Fruit fly (Drosophila melanogaster): ENCODE results near the gene CG11563.
A peak's percentile ranks its signal among the peaks of the same experiment; 100 is the strongest.

The CG11563 gene

dm6 chr3R:31688671-31689642, 47.9 kb upstream of the CG11563 start (continued):
- TF ChIP-seq prd (optimal IDR thresholded peaks at IDR 0.05) (no peak), prd (GFP tag; IDR thresholded peaks at IDR 0.05) (no peak), fru (optimal IDR thresholded peaks at IDR 0.05) (no peak), CG10462 (GFP tag; optimal IDR thresholded peaks at IDR 0.05) (no peak), D (optimal IDR thresholded peaks at IDR 0.05) (peak; percentile 2), D (GFP tag; optimal IDR thresholded peaks at IDR 0.05) (no peak), CG16815 (GFP tag; optimal IDR thresholded peaks at IDR 0.05) (no peak), CG17361 (GFP tag; IDR thresholded peaks at IDR 0.05) (0 out of 3 replicates have a peak, but pooled peaks have one; percentile 29), CG2199 (GFP tag; IDR thresholded peaks at IDR 0.05) (no peak), CG18619 (GFP tag; optimal IDR thresholded peaks at IDR 0.05) (no peak), Antp (GFP tag; optimal IDR thresholded peaks at IDR 0.05) (no peak), Doc3 (GFP tag; IDR thresholded peaks at IDR 0.05; ENCODE audit: partially characterized antibody) (no peak), knrl (GFP tag; IDR thresholded peaks at IDR 0.05; ENCODE audit: partially characterized antibody) (no peak), CG12942 (GFP tag; optimal IDR thresholded peaks at IDR 0.05) (no peak), CG13287 (GFP tag; IDR thresholded peaks at IDR 0.05; ENCODE audit: partially characterized antibody) (no peak), Mad (GFP tag; optimal IDR thresholded peaks at IDR 0.05) (no peak), nmo (GFP tag; optimal IDR thresholded peaks at IDR 0.05) (no peak), CG10654 (GFP tag; optimal IDR thresholded peaks at IDR 0.05) (no peak), CG6689 (GFP tag; IDR thresholded peaks at IDR 0.05) (no peak), Ravus (GFP tag; IDR thresholded peaks at IDR 0.05) (no peak), CG17912 (GFP tag; optimal IDR thresholded peaks at IDR 0.05) (no peak), en (GFP tag; optimal IDR thresholded peaks at IDR 0.05) (no peak), CG1832 (GFP tag; optimal IDR thresholded peaks at IDR 0.05) (no peak), vnd (GFP tag; IDR thresholded peaks at IDR 0.05; ENCODE audit: partially characterized antibody) (no peak), CG43689 (GFP tag; IDR thresholded peaks at IDR 0.05) (no peak), Dref (GFP tag; IDR thresholded peaks at IDR 0.05) (no peak), CG16779 (GFP tag; IDR thresholded peaks at IDR 0.05) (no peak), ssp (GFP tag; IDR thresholded peaks at IDR 0.05) (no peak), CG8478 (optimal IDR thresholded peaks at IDR 0.05) (no peak), shn (GFP tag; optimal IDR thresholded peaks at IDR 0.05) (no peak), jigr1 (GFP tag; IDR thresholded peaks at IDR 0.05) (no peak), scrt (GFP tag; optimal IDR thresholded peaks at IDR 0.05) (no peak), pfk (GFP tag; optimal IDR thresholded peaks at IDR 0.05) (peak; percentile 7), nerfin-1 (tag; optimal IDR thresholded peaks at IDR 0.05) (no peak), CG9876 (GFP tag; optimal IDR thresholded peaks at IDR 0.05) (no peak), CG33213 (GFP tag; optimal IDR thresholded peaks at IDR 0.05) (no peak), HLH54F (GFP tag; optimal IDR thresholded peaks at IDR 0.05) (no peak), inv (GFP tag; IDR thresholded peaks at IDR 0.05; ENCODE audit: partially characterized antibody) (no peak), croc (GFP tag; conservative IDR thresholded peaks at IDR 0.05) (no peak), CG1792 (GFP tag; optimal IDR thresholded peaks at IDR 0.05) (no peak), D19B (GFP tag; optimal IDR thresholded peaks at IDR 0.05) (no peak), dysf (GFP tag; IDR thresholded peaks at IDR 0.05) (no peak), Dad (GFP tag; optimal IDR thresholded peaks at IDR 0.05) (no peak), Hr78 (GFP tag; optimal IDR thresholded peaks at IDR 0.05) (peak in 1 of 2 experiments; percentile 71), zen (tag; optimal IDR thresholded peaks at IDR 0.05) (no peak), ATbp (GFP tag; optimal IDR thresholded peaks at IDR 0.05) (peak; percentile 18), fu2 (GFP tag; optimal IDR thresholded peaks at IDR 0.05) (no peak), ERR (GFP tag; optimal IDR thresholded peaks at IDR 0.05) (no peak), tgo (GFP tag; IDR thresholded peaks at IDR 0.05) (no peak), gt (GFP tag; IDR thresholded peaks at IDR 0.05) (no peak), CG30020 (tag; optimal IDR thresholded peaks at IDR 0.05) (no peak)
